Worm (Caenorhabditis elegans): ENCODE measurements around the gene nra-3.

The nra-3 gene

ce11 chrX:9892323-9892722 lies 38.9 kb downstream of the nra-3 start, which contains the start of gene F21G4.1:
F21G4.1 (minus strand) TSS chrX:9892328.
- TF ChIP-seq ceh-31 (tag; optimal IDR thresholded peaks at IDR 0.05) (no peak), ceh-22 (tag; optimal IDR thresholded peaks at IDR 0.05) (no peak), tbx-7 (tag; optimal IDR thresholded peaks at IDR 0.05) (no peak), ceh-30 (tag; optimal IDR thresholded peaks at IDR 0.05) (no peak), unc-3 (GFP tag; conservative IDR thresholded peaks at IDR 0.05) (no peak), unc-3 (tag; optimal IDR thresholded peaks at IDR 0.05) (no peak), F13H6.1 (tag; optimal IDR thresholded peaks at IDR 0.05) (no peak), nhr-11 (tag; optimal IDR thresholded peaks at IDR 0.05) (no peak), mec-3 (tag; optimal IDR thresholded peaks at IDR 0.05; ENCODE audit: borderline replicate concordance) (no peak), lim-6 (tag; optimal IDR thresholded peaks at IDR 0.05) (no peak), fax-1 (tag; optimal IDR thresholded peaks at IDR 0.05) (no peak), hlh-8 (tag; optimal IDR thresholded peaks at IDR 0.05) (no peak), ets-4 (tag; optimal IDR thresholded peaks at IDR 0.05) (no peak), unc-55 (GFP tag; optimal IDR thresholded peaks at IDR 0.05) (no peak), fkh-6 (tag; optimal IDR thresholded peaks at IDR 0.05) (no peak), odd-2 (tag; optimal IDR thresholded peaks at IDR 0.05) (no peak)

- TF ChIP-seq unc-55 (GFP tag; optimal IDR thresholded peaks at IDR 0.05) (no peak), madf-2 (tag; optimal IDR thresholded peaks at IDR 0.05) (no peak), dmd-4 (tag; optimal IDR thresholded peaks at IDR 0.05; ENCODE audit: borderline replicate concordance) (no peak), rnt-1 (tag; optimal IDR thresholded peaks at IDR 0.05) (no peak), C38D4.7 (GFP tag; optimal IDR thresholded peaks at IDR 0.05) (no peak), zip-5 (tag; optimal IDR thresholded peaks at IDR 0.05) (no peak), ceh-31 (tag; optimal IDR thresholded peaks at IDR 0.05) (no peak), elt-2 (tag; optimal IDR thresholded peaks at IDR 0.05) (no peak)
Measured at ce11 chrX:9883837-9884324, 47.4 kb downstream of the nra-3 start, which contains the start of gene mrp-4. mrp-4 (plus strand) TSS chrX:9884274.

- TF ChIP-seq lin-11 (tag; optimal IDR thresholded peaks at IDR 0.05) (no peak), eyg-1 (tag; optimal IDR thresholded peaks at IDR 0.05) (no peak), C08G9.2 (tag; optimal IDR thresholded peaks at IDR 0.05) (no peak), unc-3 (GFP tag; conservative IDR thresholded peaks at IDR 0.05) (no peak), unc-3 (tag; optimal IDR thresholded peaks at IDR 0.05) (no peak), pax-1 (tag; optimal IDR thresholded peaks at IDR 0.05) (no peak), madf-2 (tag; optimal IDR thresholded peaks at IDR 0.05) (no peak), syd-9 (tag; optimal IDR thresholded peaks at IDR 0.05) (no peak), K02D7.2 (tag; optimal IDR thresholded peaks at IDR 0.05) (no peak), ztf-16 (tag; optimal IDR thresholded peaks at IDR 0.05) (no peak), ceh-31 (tag; optimal IDR thresholded peaks at IDR 0.05) (no peak), tbx-7 (tag; optimal IDR thresholded peaks at IDR 0.05) (no peak), T23F11.4 (GFP tag; optimal IDR thresholded peaks at IDR 0.05) (no peak), npax-4 (tag; optimal IDR thresholded peaks at IDR 0.05) (no peak), mec-3 (tag; optimal IDR thresholded peaks at IDR 0.05; ENCODE audit: borderline replicate concordance) (no peak), hlh-15 (tag; optimal IDR thresholded peaks at IDR 0.05) (no peak), C38D4.7 (GFP tag; optimal IDR thresholded peaks at IDR 0.05) (no peak), lim-6 (tag; optimal IDR thresholded peaks at IDR 0.05) (no peak), ceh-45 (GFP tag; IDR thresholded peaks at IDR 0.05) (no peak), ceh-2 (tag; optimal IDR thresholded peaks at IDR 0.05) (no peak), ahr-1 (tag; optimal IDR thresholded peaks at IDR 0.05) (no peak)
Measured at ce11 chrX:9882572-9882971, 48.7 kb downstream of the nra-3 start.

- TF ChIP-seq tbx-7 (tag; optimal IDR thresholded peaks at IDR 0.05) = no peak
- TF ChIP-seq ceh-24 (tag; optimal IDR thresholded peaks at IDR 0.05) = no peak
- TF ChIP-seq pha-4 (tag; optimal IDR thresholded peaks at IDR 0.05) = no peak
- TF ChIP-seq ceh-48 (tag; optimal IDR thresholded peaks at IDR 0.05) = no peak
- no peak for TF ChIP-seq rnt-1 (tag; optimal IDR thresholded peaks at IDR 0.05)
- TF ChIP-seq nhr-232 (tag; optimal IDR thresholded peaks at IDR 0.05) = no peak
- TF ChIP-seq unc-55 (GFP tag; optimal IDR thresholded peaks at IDR 0.05) = no peak
- TF ChIP-seq dmd-4 (tag; optimal IDR thresholded peaks at IDR 0.05; ENCODE audit: borderline replicate concordance) = no peak
- no peak for TF ChIP-seq ceh-45 (GFP tag; IDR thresholded peaks at IDR 0.05)
- TF ChIP-seq ets-4 (tag; optimal IDR thresholded peaks at IDR 0.05) = no peak
- TF ChIP-seq pat-9 (tag; optimal IDR thresholded peaks at IDR 0.05) = no peak
- no peak for TF ChIP-seq K02D7.2 (tag; optimal IDR thresholded peaks at IDR 0.05)
Measured at ce11 chrX:9882112-9882511, 49.1 kb downstream of the nra-3 start, which contains the start of gene glo-1. glo-1 (minus strand) TSS chrX:9882212.
